Fruit fly (Drosophila melanogaster) whole organism, larva: Measurements from ENCODE around the gene Pkg21D.

Experiments used
- noc ChIP-seq: fragments of 200-800 bp; sonication (Bioruptor generic); optimal IDR thresholded peaks from 3 replicates; lab custom pipeline; 2019; ENCODE audit warnings: missing biosample characterization, mild to moderate bottlenecking, missing genetic modification characterization, moderate library complexity

Gene Pkg21D

dm6 chr2L:810277-810676, 19.7 kb upstream of the Pkg21D start, which contains the start of gene Nnf1b:
Gene Nnf1b, plus strand, starts transcription at chr2L:810577.
- no peak for TF ChIP-seq noc (tag; lab: Kevin White, UChicago)

- TF ChIP-seq noc (tag; lab: Kevin White, UChicago): no peak
These were observed 632 bp downstream of the Pkg21D start for dm6 chr2L:789966-790365.

- no peak for TF ChIP-seq noc (tag; lab: Kevin White, UChicago)
These were observed 6.6 kb downstream of the Pkg21D start, which contains the start of gene CG3544 for dm6 chr2L:784036-784435. Gene CG3544, plus strand, starts transcription at chr2L:784336.

- TF ChIP-seq noc (tag; lab: Kevin White, UChicago): no peak
These were observed 9.7 kb downstream of the Pkg21D start for dm6 chr2L:780851-781250.

- TF ChIP-seq noc (tag; lab: Kevin White, UChicago): no peak
These were observed 10.4 kb downstream of the Pkg21D start, which contains the start of gene Gr21a for dm6 chr2L:780182-780581. Gene Gr21a, plus strand, starts transcription at chr2L:780482.

dm6 chr2L:779123-779584, 11.4 kb downstream of the Pkg21D start, which contains the start of gene CG13947:
Gene CG13947, plus strand, starts transcription at chr2L:779173.
- no peak for TF ChIP-seq noc (tag; lab: Kevin White, UChicago)

dm6 chr2L:776236-776635, 14.4 kb downstream of the Pkg21D start, which contains the start of gene CG13946:
Gene CG13946, plus strand, starts transcription at chr2L:776536.
- no peak for TF ChIP-seq noc (tag; lab: Kevin White, UChicago)

- no peak for TF ChIP-seq noc (tag; lab: Kevin White, UChicago)
These were observed 17.4 kb downstream of the Pkg21D start, which contains the start of gene CG12506 for dm6 chr2L:773247-773646. Gene CG12506, plus strand, starts transcription at chr2L:773547.

- TF ChIP-seq noc (tag; lab: Kevin White, UChicago): no peak
These were observed 40.3 kb downstream of the Pkg21D start for dm6 chr2L:750299-750698.

dm6 chr2L:749645-750044, 41.0 kb downstream of the Pkg21D start, which contains the start of gene GABA-B-R3:
Gene GABA-B-R3, plus strand, starts transcription at chr2L:749945.
- no peak for TF ChIP-seq noc (tag; lab: Kevin White, UChicago)

- no peak for TF ChIP-seq noc (tag; lab: Kevin White, UChicago)
These were observed 44.8 kb downstream of the Pkg21D start for dm6 chr2L:745785-746184.

- no peak for TF ChIP-seq noc (tag; lab: Kevin White, UChicago)
These were observed 46.3 kb downstream of the Pkg21D start, which contains the start of gene Eaat2 for dm6 chr2L:744295-744694. Gene Eaat2, minus strand, starts transcription at chr2L:744395.

- TF ChIP-seq noc (tag; lab: Kevin White, UChicago): no peak
These were observed 50.6 kb downstream of the Pkg21D start for dm6 chr2L:740031-740430.
